Worm (Caenorhabditis elegans) whole organism, L4/young adult: Measurements from ENCODE around the gene T26C12.1.

Source experiments
- W03F9.2 ChIP-seq: fragments of 150-350 bp; optimal IDR thresholded peaks from 2 replicates; lab custom pipeline; 2014; ENCODE audit warnings: missing biosample characterization, missing genetic modification characterization
- dao-5 ChIP-seq: sonication (generic microtip); optimal IDR thresholded peaks from 2 replicates; lab custom pipeline; 2016; ENCODE audit warnings: missing genotype, missing genetic modification characterization, moderate library complexity, missing compliant biosample characterization

- no peak for TF ChIP-seq W03F9.2 (tag; lab: Kevin White, UChicago)
- TF ChIP-seq dao-5, result no peak
These were observed 24.4 kb upstream of the T26C12.1 start for ce11 chrIV:3234269-3234668.
